Worm (Caenorhabditis elegans) whole organism, early embryonic: ENCODE results near the gene clip-1.

ENCODE experiments used
- B0310.2 ChIP-seq: sonication (generic microtip); optimal IDR thresholded peaks from 2 replicates; lab custom pipeline; 2016; ENCODE audit warnings: mild to moderate bottlenecking, missing genetic modification characterization, missing compliant biosample characterization
- F13C5.2 ChIP-seq: sonication (generic microtip); optimal IDR thresholded peaks from 2 replicates; lab custom pipeline; 2017; ENCODE audit warnings: mild to moderate bottlenecking, missing genetic modification characterization, inconsistent platforms, missing compliant biosample characterization
- aly-1 ChIP-seq: sonication (generic microtip); optimal IDR thresholded peaks from 2 replicates; lab custom pipeline; 2016; ENCODE audit warnings: missing genetic modification characterization, missing compliant biosample characterization
- ama-1 ChIP-seq: fragments of 150-350 bp; optimal IDR thresholded peaks from 2 replicates; lab custom pipeline; 2014
- ceh-13 ChIP-seq: fragments of 200-800 bp; sonication (Bioruptor generic); optimal IDR thresholded peaks from 2 replicates; lab custom pipeline; 2018; ENCODE audit warnings: mild to moderate bottlenecking, missing genetic modification characterization, missing compliant biosample characterization
- ceh-36 ChIP-seq: sonication (generic microtip); optimal IDR thresholded peaks from 2 replicates; lab custom pipeline; 2016; ENCODE audit warnings: missing genetic modification characterization, inconsistent platforms, missing compliant biosample characterization
- ets-7 ChIP-seq: sonication (generic microtip); optimal IDR thresholded peaks from 2 replicates; lab custom pipeline; 2016; ENCODE audit warnings: missing genotype, missing genetic modification characterization, missing compliant biosample characterization
- flt-1 ChIP-seq: fragments of 200-800 bp; sonication (Bioruptor generic); IDR thresholded peaks from 2 replicates; pipeline ENCODE4 v1.3.6; 2022; ENCODE audit warnings: missing genetic modification characterization, missing compliant biosample characterization
- hmbx-1 ChIP-seq: sonication (generic microtip); optimal IDR thresholded peaks from 2 replicates; lab custom pipeline; 2016; ENCODE audit warnings: mild to moderate bottlenecking, missing genetic modification characterization, missing compliant biosample characterization
- hmg-4 ChIP-seq: fragments of 200-800 bp; sonication (Bioruptor generic); optimal IDR thresholded peaks from 2 replicates; lab custom pipeline; 2018; ENCODE audit warnings: mild to moderate bottlenecking, missing genetic modification characterization, missing compliant biosample characterization
- hnd-1 ChIP-seq: sonication (generic microtip); optimal IDR thresholded peaks from 2 replicates; lab custom pipeline; 2016; ENCODE audit warnings: missing genetic modification characterization, missing compliant biosample characterization
- pes-1 ChIP-seq: fragments of 200-800 bp; sonication (Bioruptor generic); IDR thresholded peaks from 2 replicates; pipeline ENCODE4 v1.3.6; 2022; ENCODE audit warnings: missing genetic modification reagents, missing genetic modification characterization, missing compliant biosample characterization
- scrt-1 ChIP-seq: fragments of 200-800 bp; sonication (Bioruptor generic); IDR thresholded peaks from 2 replicates; pipeline ENCODE4 v1.3.6; 2022; ENCODE audit warnings: missing genetic modification characterization, missing compliant biosample characterization
- sea-1 ChIP-seq: fragments of 200-800 bp; sonication (Bioruptor generic); conservative IDR thresholded peaks from 2 replicates; pipeline ENCODE4 v1.3.6; 2022; ENCODE audit warnings: missing genetic modification characterization, missing compliant biosample characterization
- tbx-11 ChIP-seq: fragments of 200-800 bp; sonication (Bioruptor generic); IDR thresholded peaks from 2 replicates; pipeline ENCODE4 v1.3.6; 2022; ENCODE audit warnings: missing genetic modification characterization, missing compliant biosample characterization
- tbx-37 ChIP-seq: fragments of 200-800 bp; sonication (Bioruptor generic); conservative IDR thresholded peaks from 2 replicates; pipeline ENCODE4 v1.3.6; 2022; ENCODE audit warnings: missing genetic modification reagents, missing genetic modification characterization, missing compliant biosample characterization
- tra-4 ChIP-seq: sonication (generic microtip); optimal IDR thresholded peaks from 2 replicates; lab custom pipeline; 2017; ENCODE audit warnings: missing genetic modification characterization, missing compliant biosample characterization

Gene clip-1

DNA sequence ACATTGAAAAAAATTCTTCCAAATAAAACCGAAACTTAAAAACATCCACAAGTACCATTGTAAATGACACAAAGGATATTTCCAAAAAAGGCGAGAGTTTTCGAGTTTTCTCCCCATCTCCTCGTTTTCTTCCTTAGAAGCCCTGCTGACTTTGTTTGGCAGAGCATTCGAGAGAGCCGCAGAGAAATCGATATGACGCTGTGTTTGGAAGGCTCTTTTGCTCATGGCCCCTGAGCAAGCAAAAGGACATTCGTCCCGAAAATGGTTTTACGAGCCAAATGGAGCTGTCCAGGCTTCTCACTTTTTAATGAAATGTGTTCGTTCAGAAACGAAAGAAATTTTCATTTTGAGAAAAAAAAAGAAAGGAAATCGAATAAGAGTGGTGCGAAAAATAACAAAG, 3.2 kb upstream of the clip-1 start:
- TF ChIP-seq ets-7 (tag; lab: Kevin White, UChicago) (no peak), ceh-36 (tag; lab: Kevin White, UChicago) (no peak), hnd-1 (tag; lab: Kevin White, UChicago) (no peak), ceh-13 (GFP tag; lab: Kevin White, UChicago) (no peak), scrt-1 (GFP tag; lab: Robert Waterston, UW) (no peak), aly-1 (no peak), sea-1 (GFP tag; lab: Robert Waterston, UW) (no peak), tbx-11 (GFP tag; lab: Robert Waterston, UW) (no peak), tra-4 (tag; lab: Kevin White, UChicago) (no peak), hmbx-1 (tag; lab: Kevin White, UChicago) (no peak), B0310.2 (tag; lab: Kevin White, UChicago) (no peak), hmg-4 (GFP tag; lab: Kevin White, UChicago) (no peak), flt-1 (GFP tag; lab: Robert Waterston, UW) (no peak), F13C5.2 (no peak), ama-1 (no peak), pes-1 (GFP tag; lab: Robert Waterston, UW) (no peak), tbx-37 (no peak)

DNA sequence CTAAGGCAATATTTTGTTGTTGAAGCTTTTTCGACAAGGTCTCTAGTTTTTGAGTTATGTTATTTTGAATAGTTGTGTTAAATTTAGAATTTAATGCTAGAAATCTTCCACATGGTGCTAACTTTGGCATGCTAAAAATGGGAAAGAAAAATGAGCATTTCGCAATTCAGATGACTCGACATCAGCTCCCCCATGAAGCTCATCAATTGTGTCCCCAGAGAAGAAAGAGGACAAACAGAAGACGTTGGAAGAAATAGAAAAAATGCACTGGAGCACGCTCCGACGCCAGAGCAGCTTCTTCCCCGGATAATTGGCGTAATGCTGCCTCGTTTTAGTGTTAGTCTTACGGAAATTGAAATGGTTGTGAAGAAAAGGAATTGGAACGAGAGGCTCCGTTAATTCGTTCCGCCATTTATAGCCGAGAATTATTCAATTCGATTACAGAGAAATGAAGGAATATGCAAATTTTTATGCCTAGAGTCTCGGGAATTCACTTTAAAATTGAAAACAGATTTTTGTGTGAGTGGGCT, 2.6 kb upstream of the clip-1 start:
- TF ChIP-seq tbx-37 (no peak), hnd-1 (tag; lab: Kevin White, UChicago) (no peak), tra-4 (tag; lab: Kevin White, UChicago) (no peak), aly-1 (no peak), F13C5.2 (no peak), ets-7 (tag; lab: Kevin White, UChicago) (no peak), hmg-4 (GFP tag; lab: Kevin White, UChicago) (no peak), ama-1 (no peak), tbx-11 (GFP tag; lab: Robert Waterston, UW) (no peak), B0310.2 (tag; lab: Kevin White, UChicago) (no peak), flt-1 (GFP tag; lab: Robert Waterston, UW) (no peak), scrt-1 (GFP tag; lab: Robert Waterston, UW) (no peak), pes-1 (GFP tag; lab: Robert Waterston, UW) (no peak), sea-1 (GFP tag; lab: Robert Waterston, UW) (no peak), hmbx-1 (tag; lab: Kevin White, UChicago) (no peak), ceh-13 (GFP tag; lab: Kevin White, UChicago) (no peak), ceh-36 (tag; lab: Kevin White, UChicago) (no peak)

DNA sequence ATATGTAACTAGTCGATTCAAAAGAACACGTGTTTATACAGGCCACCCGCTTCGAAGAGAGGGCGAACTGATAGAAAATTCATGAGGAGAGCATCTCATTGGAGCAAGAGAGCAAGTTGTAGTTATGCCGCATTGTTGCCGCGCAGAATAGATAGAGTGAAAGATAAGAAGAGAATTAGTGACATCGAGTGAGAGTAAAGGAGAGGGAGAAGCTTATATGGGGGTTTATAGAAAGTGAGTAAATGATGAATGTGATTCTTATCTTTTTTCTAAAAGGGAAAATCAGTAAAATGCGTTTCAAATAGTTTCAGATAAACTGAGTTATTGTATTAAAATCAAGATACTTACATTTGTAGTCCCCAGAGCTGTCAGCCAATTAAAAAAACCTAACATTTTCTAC, 1.3 kb upstream of the clip-1 start:
- TF ChIP-seq hmbx-1 (tag; lab: Kevin White, UChicago): no peak
- TF ChIP-seq F13C5.2: no peak
- no peak for TF ChIP-seq aly-1
- no peak for TF ChIP-seq tra-4 (tag; lab: Kevin White, UChicago)
- no peak for TF ChIP-seq flt-1 (GFP tag; lab: Robert Waterston, UW)
- no peak for TF ChIP-seq ceh-36 (tag; lab: Kevin White, UChicago)
- TF ChIP-seq pes-1 (GFP tag; lab: Robert Waterston, UW): no peak

DNA sequence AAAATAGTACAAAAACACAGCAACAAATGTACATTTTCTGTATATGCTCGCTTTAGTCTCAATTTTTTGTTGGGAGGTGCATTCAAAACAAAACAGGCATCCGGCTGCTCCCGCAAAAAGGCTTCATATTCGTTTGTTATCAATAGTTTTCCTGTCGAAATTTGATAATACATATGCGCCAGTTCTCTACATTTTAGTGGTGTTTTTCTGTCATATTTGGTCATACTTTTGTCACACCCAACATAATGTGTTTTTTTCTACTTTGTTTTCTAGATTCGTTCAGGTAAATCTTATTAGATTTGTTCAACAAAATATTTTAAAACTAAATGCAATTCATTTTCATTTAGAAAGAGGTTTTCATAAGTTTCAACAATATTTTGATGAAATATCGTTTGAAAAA, 10.4 kb downstream of the clip-1 start:
- TF ChIP-seq tbx-37 (no peak), scrt-1 (GFP tag; lab: Robert Waterston, UW) (no peak)

DNA sequence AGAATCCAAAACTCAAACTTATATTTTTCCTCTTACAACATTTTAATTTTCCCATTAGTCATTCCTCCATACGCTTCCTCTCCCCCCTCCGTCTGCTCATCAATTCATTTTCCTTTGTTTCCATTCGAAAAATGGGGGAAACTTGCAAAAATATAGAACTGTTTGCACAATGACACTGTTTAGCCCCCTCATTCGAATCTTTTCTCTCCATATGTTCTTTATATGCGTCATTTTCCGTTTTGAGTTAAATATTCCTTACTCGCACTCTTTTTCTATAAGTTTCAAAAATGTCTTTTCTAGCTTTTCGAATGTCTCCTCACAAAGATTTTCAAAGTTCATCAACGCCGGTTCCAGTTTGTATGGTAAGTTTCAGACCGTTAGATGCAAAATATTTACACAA, 11.9 kb downstream of the clip-1 start, which contains the start of gene M01A8.1:
Gene M01A8.1, plus strand, starts transcription at position 301 of the 400 bp plus-strand sequence.
- no peak for TF ChIP-seq aly-1
- no peak for TF ChIP-seq flt-1 (GFP tag; lab: Robert Waterston, UW)
- TF ChIP-seq B0310.2 (tag; lab: Kevin White, UChicago): no peak
- TF ChIP-seq F13C5.2: no peak
- no peak for TF ChIP-seq scrt-1 (GFP tag; lab: Robert Waterston, UW)
- TF ChIP-seq sea-1 (GFP tag; lab: Robert Waterston, UW): no peak
- no peak for TF ChIP-seq ceh-36 (tag; lab: Kevin White, UChicago)
- TF ChIP-seq ets-7 (tag; lab: Kevin White, UChicago): no peak
- TF ChIP-seq ceh-13 (GFP tag; lab: Kevin White, UChicago): no peak
- no peak for TF ChIP-seq pes-1 (GFP tag; lab: Robert Waterston, UW)
- TF ChIP-seq tra-4 (tag; lab: Kevin White, UChicago): no peak

DNA sequence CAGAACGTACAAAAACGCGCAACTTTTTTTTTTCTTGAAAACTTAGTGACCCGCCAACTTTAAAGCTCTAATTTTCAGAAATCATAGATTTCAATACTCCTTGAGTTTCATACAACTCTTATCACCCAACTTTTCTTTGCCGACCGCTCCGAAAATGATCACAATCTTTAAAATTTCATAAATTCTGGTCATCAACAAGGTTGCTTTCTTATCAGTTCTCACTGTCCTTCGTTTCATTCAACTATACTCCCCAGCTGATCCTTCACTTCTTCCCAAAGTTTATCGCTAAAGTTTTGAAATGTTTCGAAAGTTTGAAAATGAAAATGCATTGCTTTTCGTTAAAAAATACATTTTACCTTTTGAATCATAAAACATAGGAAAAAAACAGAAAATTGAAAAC, 13.1 kb downstream of the clip-1 start:
- no peak for TF ChIP-seq scrt-1 (GFP tag; lab: Robert Waterston, UW)
- no peak for TF ChIP-seq sea-1 (GFP tag; lab: Robert Waterston, UW)
- no peak for TF ChIP-seq hmg-4 (GFP tag; lab: Kevin White, UChicago)
- TF ChIP-seq tbx-37: no peak
- no peak for TF ChIP-seq aly-1
- TF ChIP-seq tra-4 (tag; lab: Kevin White, UChicago): no peak
- no peak for TF ChIP-seq ceh-36 (tag; lab: Kevin White, UChicago)
- TF ChIP-seq pes-1 (GFP tag; lab: Robert Waterston, UW): no peak
- no peak for TF ChIP-seq F13C5.2
- no peak for TF ChIP-seq B0310.2 (tag; lab: Kevin White, UChicago)
- no peak for TF ChIP-seq flt-1 (GFP tag; lab: Robert Waterston, UW)
- TF ChIP-seq ets-7 (tag; lab: Kevin White, UChicago): no peak

DNA sequence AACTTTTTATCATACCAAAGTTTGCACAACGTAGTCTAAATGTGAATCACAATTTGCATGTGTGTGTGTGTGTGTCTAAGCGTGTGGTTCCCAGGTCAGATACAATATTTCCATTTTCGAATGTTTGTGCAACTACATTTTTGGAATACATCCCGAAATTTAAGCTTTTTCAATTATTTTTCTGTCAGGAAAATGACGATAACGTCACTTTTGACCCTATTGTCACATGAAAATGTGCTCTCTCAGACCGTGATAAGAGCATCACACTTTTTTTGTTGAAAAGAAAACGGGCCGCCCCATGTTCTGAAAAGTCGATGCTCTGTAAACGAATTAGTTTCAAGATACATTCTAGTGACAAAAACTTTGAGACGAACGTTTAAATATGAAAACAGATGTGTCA, 13.9 kb downstream of the clip-1 start:
- TF ChIP-seq tbx-11 (GFP tag; lab: Robert Waterston, UW): no peak
- TF ChIP-seq tra-4 (tag; lab: Kevin White, UChicago): no peak
- TF ChIP-seq tbx-37: no peak
- no peak for TF ChIP-seq B0310.2 (tag; lab: Kevin White, UChicago)
- no peak for TF ChIP-seq sea-1 (GFP tag; lab: Robert Waterston, UW)
- TF ChIP-seq scrt-1 (GFP tag; lab: Robert Waterston, UW): no peak
- TF ChIP-seq F13C5.2: no peak
